Fruit fly (Drosophila melanogaster): ENCODE measurements around the gene Cad86C.

The Cad86C gene

DNA sequence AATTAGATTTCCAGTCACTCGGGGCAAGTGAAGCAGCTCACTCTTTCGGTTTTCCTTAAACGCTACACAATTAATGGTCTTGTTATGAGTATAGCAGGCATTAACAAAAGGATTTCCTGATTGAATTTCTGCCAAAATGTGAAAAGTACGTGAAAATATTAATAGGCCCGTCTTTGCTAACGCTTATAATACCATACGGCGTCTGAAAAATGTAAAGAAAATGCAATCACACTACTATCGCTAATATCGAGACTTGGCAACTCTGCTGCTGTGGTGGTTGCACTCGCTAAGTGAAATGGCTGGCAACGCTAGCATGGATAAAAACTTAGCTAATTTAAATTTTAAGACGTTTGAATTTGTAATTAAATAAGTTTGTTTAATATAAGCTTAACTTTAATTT is 66.4 kb downstream of the Cad86C start, which contains the start of gene CG6621 (continued):
- TF ChIP-seq luna (GFP tag; optimal IDR thresholded peaks at IDR 0.05) (no peak), CG2129 (GFP tag; IDR thresholded peaks at IDR 0.05; ENCODE audit: partially characterized antibody) (no peak), CG12155 (GFP tag; optimal IDR thresholded peaks at IDR 0.05) (peak; percentile 53), run (tag; optimal IDR thresholded peaks at IDR 0.05) (no peak), ewg (GFP tag; optimal IDR thresholded peaks at IDR 0.05) (no peak), tin (GFP tag; optimal IDR thresholded peaks at IDR 0.05) (no peak), Drgx (GFP tag; IDR thresholded peaks at IDR 0.05) (no peak), lola (GFP tag; optimal IDR thresholded peaks at IDR 0.05) (no peak), Atf-2 (GFP tag; optimal IDR thresholded peaks at IDR 0.05) (no peak), BtbVII (GFP tag; optimal IDR thresholded peaks at IDR 0.05) (no peak), slou (GFP tag; optimal IDR thresholded peaks at IDR 0.05) (no peak), Hr39 (optimal IDR thresholded peaks at IDR 0.05) (no peak), CG13123 (GFP tag; optimal IDR thresholded peaks at IDR 0.05) (no peak), CG12299 (tag; optimal IDR thresholded peaks at IDR 0.05) (no peak), psq (GFP tag; optimal IDR thresholded peaks at IDR 0.05) (no peak), unc-4 (GFP tag; IDR thresholded peaks at IDR 0.05; ENCODE audit: partially characterized antibody) (peak; percentile 54), Hmr (GFP tag; optimal IDR thresholded peaks at IDR 0.05) (peak; percentile 69), Sox100B (GFP tag; optimal IDR thresholded peaks at IDR 0.05) (no peak), bbx (GFP tag; IDR thresholded peaks at IDR 0.05; ENCODE audit: partially characterized antibody) (peak; percentile 26; the same call in 1 of the 2 replicates), CG1529 (GFP tag; optimal IDR thresholded peaks at IDR 0.05) (no peak), CG34224 (GFP tag; IDR thresholded peaks at IDR 0.05; ENCODE audit: partially characterized antibody) (peak; percentile 52; the same call in 1 of the 3 replicates), C15 (GFP tag; IDR thresholded peaks at IDR 0.05) (no peak), ci (GFP tag; IDR thresholded peaks at IDR 0.05) (no peak), CG8924 (tag; optimal IDR thresholded peaks at IDR 0.05) (peak; percentile 20), Dll (GFP tag; IDR thresholded peaks at IDR 0.05; ENCODE audit: partially characterized antibody) (peak; percentile 47; the same call in 1 of the 4 replicates), Rfx (GFP tag; IDR thresholded peaks at IDR 0.05) (no peak), CG10267 (tag; optimal IDR thresholded peaks at IDR 0.05) (peak; percentile 57), da (GFP tag; optimal IDR thresholded peaks at IDR 0.05) (no peak)
